Worm (Caenorhabditis elegans) whole organism, L4 larva: Measurements from ENCODE around the gene str-172.

ENCODE experiments used
- F10B5.3 ChIP-seq: sonication (generic microtip); optimal IDR thresholded peaks from 2 replicates; lab custom pipeline; 2016; ENCODE audit warnings: mild to moderate bottlenecking, missing genetic modification characterization, missing compliant biosample characterization
- F37D6.2 ChIP-seq: sonication (generic microtip); optimal IDR thresholded peaks from 2 replicates; lab custom pipeline; 2016; ENCODE audit warnings: mild to moderate bottlenecking, missing genetic modification characterization, missing compliant biosample characterization
- F49E8.2 ChIP-seq: sonication (generic microtip); optimal IDR thresholded peaks from 2 replicates; lab custom pipeline; 2016; ENCODE audit warnings: missing compliant biosample characterization, mild to moderate bottlenecking, missing genetic modification characterization, borderline replicate concordance
- T26A8.4 ChIP-seq: fragments of 200-800 bp; sonication (Bioruptor generic); IDR thresholded peaks from 2 replicates; pipeline ENCODE4 v1.3.6; 2022; ENCODE audit warnings: missing genetic modification characterization, missing compliant biosample characterization
- Y105C5A.15 ChIP-seq: fragments of 200-800 bp; sonication (Bioruptor generic); IDR thresholded peaks from 2 replicates; pipeline ENCODE4 v1.3.6; 2022; ENCODE audit warnings: missing genetic modification characterization, missing compliant biosample characterization
- aha-1 ChIP-seq: fragments of 150-350 bp; peaks from one replicate; lab custom pipeline; 2014; ENCODE audit warnings: missing biosample characterization, missing genetic modification characterization
- ama-1 ChIP-seq: fragments of 150-350 bp; optimal IDR thresholded peaks from 2 replicates; lab custom pipeline; 2014; ENCODE audit warnings: inconsistent platforms, mixed read lengths
- arid-1 ChIP-seq: fragments of 200-800 bp; sonication (Bioruptor generic); conservative IDR thresholded peaks from 2 replicates; pipeline ENCODE4 v1.3.6; 2022; ENCODE audit warnings: missing genetic modification reagents, missing genetic modification characterization, missing compliant biosample characterization
- ceh-20 ChIP-seq: fragments of 200-800 bp; sonication (Bioruptor generic); IDR thresholded peaks from 2 replicates; pipeline ENCODE4 v1.3.6; 2022; ENCODE audit warnings: missing genetic modification reagents, missing genetic modification characterization, missing compliant biosample characterization
- ceh-28 ChIP-seq: fragments of 150-350 bp; optimal IDR thresholded peaks from 2 replicates; lab custom pipeline; 2014; ENCODE audit warnings: missing biosample characterization, missing genetic modification reagents, missing genetic modification characterization
- ceh-62 ChIP-seq: sonication (generic microtip); optimal IDR thresholded peaks from 2 replicates; lab custom pipeline; 2017; ENCODE audit warnings: missing biosample characterization, missing genetic modification characterization
- cey-2 ChIP-seq: sonication (generic microtip); optimal IDR thresholded peaks from 3 replicates; lab custom pipeline; 2017; ENCODE audit warnings: missing genetic modification characterization, mild to moderate bottlenecking, missing compliant biosample characterization, antibody characterized with exemption, borderline replicate concordance; ENCODE audit not compliant: insufficient read depth
- ctbp-1 ChIP-seq: fragments of 200-800 bp; sonication (Bioruptor generic); IDR thresholded peaks from 2 replicates; pipeline ENCODE4 v1.3.6; 2022; ENCODE audit warnings: missing genetic modification reagents, missing genetic modification characterization, missing compliant biosample characterization
- daf-16 ChIP-seq, 3 experiments: sonication (generic microtip); optimal IDR thresholded peaks; 2 replicates each; lab custom pipeline; 2016 to 2017; ENCODE audit warnings: missing genetic modification characterization in 3 of 3, missing genetic modification reagents in 3 of 3, mild to moderate bottlenecking in 2 of 3, missing compliant biosample characterization in 2 of 3, missing biosample characterization in 1 of 3, moderate library complexity in 1 of 3
- dmd-8 ChIP-seq: fragments of 200-800 bp; sonication (Bioruptor generic); IDR thresholded peaks from 2 replicates; pipeline ENCODE4 v1.3.6; 2022; ENCODE audit warnings: missing genetic modification characterization, missing compliant biosample characterization
- duxl-1 ChIP-seq: sonication (generic microtip); optimal IDR thresholded peaks from 2 replicates; lab custom pipeline; 2016; ENCODE audit warnings: mild to moderate bottlenecking, missing genetic modification characterization, moderate library complexity, missing compliant biosample characterization; ENCODE audit not compliant: poor library complexity
- dve-1 ChIP-seq: sonication (generic microtip); optimal IDR thresholded peaks from 2 replicates; lab custom pipeline; 2017; ENCODE audit warnings: antibody characterized with exemption, mild to moderate bottlenecking, missing genetic modification characterization, missing compliant biosample characterization; ENCODE audit not compliant: insufficient read depth
- egl-43 ChIP-seq: fragments of 200-800 bp; sonication (Bioruptor generic); IDR thresholded peaks from 2 replicates; pipeline ENCODE4 v1.3.6; 2022; ENCODE audit warnings: missing genetic modification reagents, missing genetic modification characterization, missing compliant biosample characterization
- fkh-10 ChIP-seq: fragments of 150-350 bp; optimal IDR thresholded peaks from 2 replicates; lab custom pipeline; 2014; ENCODE audit warnings: missing biosample characterization, missing genetic modification reagents, missing genetic modification characterization
- hmg-1.1 ChIP-seq: fragments of 200-800 bp; sonication (Bioruptor generic); IDR thresholded peaks from 2 replicates; pipeline ENCODE4 v1.3.6; 2022; ENCODE audit warnings: missing genetic modification reagents, missing genetic modification characterization, missing compliant biosample characterization
- jun-1 ChIP-seq: fragments of 150-350 bp; optimal IDR thresholded peaks from 2 replicates; lab custom pipeline; 2014; ENCODE audit warnings: missing biosample characterization, missing genetic modification reagents, missing genetic modification characterization
- lin-39 ChIP-seq: fragments of 150-350 bp; optimal IDR thresholded peaks from 2 replicates; lab custom pipeline; 2014; ENCODE audit warnings: missing biosample characterization, missing genetic modification reagents, missing genetic modification characterization
- lir-3 ChIP-seq: sonication (generic microtip); optimal IDR thresholded peaks from 2 replicates; lab custom pipeline; 2016; ENCODE audit warnings: mild to moderate bottlenecking, missing genetic modification characterization, missing compliant biosample characterization
- madf-9 ChIP-seq: fragments of 200-800 bp; sonication (Bioruptor generic); conservative IDR thresholded peaks from 2 replicates; pipeline ENCODE4 v1.3.6; 2022; ENCODE audit warnings: missing genetic modification reagents, missing genetic modification characterization, missing compliant biosample characterization
- mdl-1 ChIP-seq, 2 experiments: fragments of 150-350 bp in 1 of 2; sonication (generic microtip) in 1 of 2; optimal IDR thresholded peaks; 2 replicates each; lab custom pipeline; 2014 to 2017; ENCODE audit warnings: missing biosample characterization in 2 of 2, missing genetic modification characterization in 2 of 2
- nhr-111 ChIP-seq: fragments of 200-800 bp; sonication (Bioruptor generic); optimal IDR thresholded peaks from 2 replicates; lab custom pipeline; 2018; ENCODE audit warnings: mild to moderate bottlenecking, missing genetic modification characterization, missing compliant biosample characterization
- nhr-28 ChIP-seq: fragments of 150-350 bp; optimal IDR thresholded peaks from 2 replicates; lab custom pipeline; 2014; ENCODE audit warnings: missing biosample characterization, missing genetic modification characterization
- nhr-41 ChIP-seq: fragments of 200-800 bp; sonication (Bioruptor generic); IDR thresholded peaks from 2 replicates; pipeline ENCODE4 v1.3.6; 2022; ENCODE audit warnings: missing genetic modification reagents, missing genetic modification characterization, missing compliant biosample characterization
- nhr-48 ChIP-seq: sonication (generic microtip); optimal IDR thresholded peaks from 2 replicates; lab custom pipeline; 2016; ENCODE audit warnings: mild to moderate bottlenecking, missing genetic modification characterization, missing compliant biosample characterization
- nhr-6 ChIP-seq: fragments of 150-350 bp; optimal IDR thresholded peaks from 2 replicates; lab custom pipeline; 2014; ENCODE audit warnings: missing biosample characterization, missing genetic modification characterization
- pqm-1 ChIP-seq: sonication (generic microtip); optimal IDR thresholded peaks from 2 replicates; lab custom pipeline; 2017; ENCODE audit warnings: missing biosample characterization, missing genetic modification characterization
- tag-97 ChIP-seq: fragments of 200-800 bp; sonication (Bioruptor generic); IDR thresholded peaks from 2 replicates; pipeline ENCODE4 v1.3.6; 2022; ENCODE audit warnings: missing genetic modification characterization, missing compliant biosample characterization
- unc-39 ChIP-seq: sonication (generic microtip); optimal IDR thresholded peaks from 2 replicates; lab custom pipeline; 2017; ENCODE audit warnings: missing biosample characterization, missing genetic modification characterization
- zag-1 ChIP-seq: fragments of 150-350 bp; optimal IDR thresholded peaks from 2 replicates; lab custom pipeline; 2014; ENCODE audit warnings: missing biosample characterization, missing genetic modification characterization
- ztf-7 ChIP-seq: fragments of 150-350 bp; optimal IDR thresholded peaks from 2 replicates; lab custom pipeline; 2014; ENCODE audit warnings: missing biosample characterization, missing genetic modification characterization

Gene str-172

ce11 chrIV:4856195-4856594 is 11.3 kb downstream of the str-172 start, which contains the start of gene Y17G9A.2:
Y17G9A.2 (minus strand) TSS chrIV:4856295.
- TF ChIP-seq ctbp-1 (GFP tag; lab: Robert Waterston, UW) (no peak), dmd-8 (no peak), fkh-10 (GFP tag; lab: Kevin White, UChicago) (no peak), madf-9 (no peak), zag-1 (tag; lab: Kevin White, UChicago) (no peak), F37D6.2 (no peak), nhr-111 (no peak), ztf-7 (tag; lab: Kevin White, UChicago) (no peak), duxl-1 (tag; lab: Kevin White, UChicago) (no peak), nhr-48 (tag; lab: Kevin White, UChicago) (no peak), jun-1 (no peak), tag-97 (GFP tag; lab: Robert Waterston, UW) (no peak), egl-43 (no peak), cey-2 (tag; lab: Kevin White, UChicago) (no peak), ceh-20 (GFP tag; lab: Robert Waterston, UW) (no peak), nhr-41 (GFP tag; lab: Robert Waterston, UW) (no peak)
- TF ChIP-seq, all 104 proteins: peak for 0

DNA sequence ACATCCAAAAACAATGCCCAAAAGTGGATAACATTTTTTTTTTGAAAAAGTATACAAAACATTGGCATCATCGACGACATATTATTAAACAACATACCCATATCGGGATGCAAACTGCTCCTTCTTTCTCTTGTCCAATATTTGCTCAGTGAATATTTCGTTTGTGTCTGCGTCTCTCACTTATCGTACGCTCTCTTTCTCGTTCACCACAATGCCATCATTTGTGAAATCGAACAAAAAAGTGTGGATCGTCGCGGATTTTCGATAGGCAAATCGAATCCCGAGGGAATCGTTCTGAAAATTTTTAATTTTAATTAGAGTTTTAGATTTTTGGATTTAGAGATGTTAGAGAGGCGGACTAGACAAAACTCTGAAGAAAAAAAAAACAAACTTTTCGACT is 20.7 kb downstream of the str-172 start, which contains the start of gene tat-2:
Gene tat-2 (minus strand): TSS at position 101 of the 400 bp plus-strand sequence.
- no peak for TF ChIP-seq T26A8.4 (GFP tag; lab: Robert Waterston, UW)
- no peak for TF ChIP-seq ceh-62 (tag; lab: Kevin White, UChicago)
- no peak for TF ChIP-seq cey-2 (tag; lab: Kevin White, UChicago)
- TF ChIP-seq mdl-1 (tag; optimal IDR thresholded peaks at IDR 0.05; lab: Kevin White, UChicago), result no peak
- no peak for TF ChIP-seq dve-1
- no peak for TF ChIP-seq nhr-28 (tag; lab: Kevin White, UChicago)
- TF ChIP-seq lir-3, result no peak
- no peak for TF ChIP-seq lin-39 (tag; lab: Kevin White, UChicago)
- no peak for TF ChIP-seq ama-1
- TF ChIP-seq daf-16 (GFP tag; optimal IDR thresholded peaks at IDR 0.05; lab: Kevin White, UChicago), result no peak
- TF ChIP-seq daf-16 (tag; optimal IDR thresholded peaks at IDR 0.05; lab: Kevin White, UChicago), result no peak
- TF ChIP-seq unc-39 (tag; lab: Kevin White, UChicago), result no peak
- TF ChIP-seq arid-1, result no peak
- TF ChIP-seq F10B5.3 (tag; lab: Kevin White, UChicago), result no peak
- TF ChIP-seq tag-97 (GFP tag; lab: Robert Waterston, UW), result no peak
- TF ChIP-seq hmg-1.1 (GFP tag; lab: Robert Waterston, UW), result no peak
- TF ChIP-seq pqm-1 (tag; lab: Kevin White, UChicago), result no peak
- TF ChIP-seq ceh-28 (tag; lab: Kevin White, UChicago), result no peak
- TF ChIP-seq egl-43, result no peak
- no peak for TF ChIP-seq F49E8.2 (tag; lab: Kevin White, UChicago)
- TF ChIP-seq, all 104 proteins: peak for 0

- TF ChIP-seq Y105C5A.15 (no peak), pqm-1 (tag; lab: Kevin White, UChicago) (peak; percentile 69), nhr-28 (tag; lab: Kevin White, UChicago) (peak; percentile 8)
These were observed 25.5 kb downstream of the str-172 start for ce11 chrIV:4842030-4842429.

- TF ChIP-seq nhr-6 (tag; lab: Kevin White, UChicago) (no peak), aha-1 (tag; lab: Kevin White, UChicago) (peak; percentile 91)
These were observed 37.9 kb downstream of the str-172 start for ce11 chrIV:4829641-4830040.
